Fruit fly (Drosophila melanogaster) whole organism, adult: ENCODE results near the gene CG42828.
A peak's percentile ranks its signal among the peaks of the same experiment; 100 is the strongest.

Experiments used
- CG11617 ChIP-seq: fragments of 200-800 bp; sonication (Bioruptor generic); optimal IDR thresholded peaks from 2 replicates; lab custom pipeline; 2017; ENCODE audit warnings: mild to moderate bottlenecking, missing biosample characterization, missing genetic modification reagents, missing genetic modification characterization
- CG12768 ChIP-seq: fragments of 200-800 bp; sonication (Bioruptor generic); optimal IDR thresholded peaks from 2 replicates; lab custom pipeline; 2017; ENCODE audit warnings: missing biosample characterization, missing genetic modification characterization, mild to moderate bottlenecking, moderate library complexity, missing genetic modification reagents
- CG14711 ChIP-seq: fragments of 200-800 bp; sonication (Bioruptor generic); optimal IDR thresholded peaks from 2 replicates; lab custom pipeline; 2018; ENCODE audit warnings: missing biosample characterization, mild to moderate bottlenecking, missing genetic modification characterization, moderate library complexity
- CG1620 ChIP-seq: fragments of 200-800 bp; sonication (Bioruptor generic); optimal IDR thresholded peaks from 2 replicates; lab custom pipeline; 2016; ENCODE audit warnings: missing biosample characterization, missing genetic modification characterization
- CG33017 ChIP-seq: fragments of 200-800 bp; sonication (Bioruptor generic); optimal IDR thresholded peaks from 2 replicates; lab custom pipeline; 2018; ENCODE audit warnings: missing biosample characterization, mild to moderate bottlenecking, missing genetic modification characterization, moderate library complexity
- CG5204 ChIP-seq: fragments of 200-800 bp; sonication (Bioruptor generic); optimal IDR thresholded peaks from 2 replicates; lab custom pipeline; 2016; ENCODE audit warnings: missing biosample characterization, missing genetic modification characterization
- CG7045 ChIP-seq: fragments of 200-800 bp; sonication (Bioruptor generic); optimal IDR thresholded peaks from 2 replicates; lab custom pipeline; 2017; ENCODE audit warnings: missing biosample characterization, mild to moderate bottlenecking, missing genetic modification characterization
- CG7101 ChIP-seq: fragments of 200-800 bp; sonication (Bioruptor generic); optimal IDR thresholded peaks from 2 replicates; lab custom pipeline; 2018; ENCODE audit warnings: missing biosample characterization, mild to moderate bottlenecking, missing genetic modification characterization, moderate library complexity
- Clk ChIP-seq: fragments of 200-800 bp; sonication (Bioruptor generic); optimal IDR thresholded peaks from 2 replicates; lab custom pipeline; 2017; ENCODE audit warnings: missing biosample characterization, missing genetic modification characterization
- Crg-1 ChIP-seq: fragments of 200-800 bp; sonication (Bioruptor generic); optimal IDR thresholded peaks from 2 replicates; lab custom pipeline; 2016; ENCODE audit warnings: missing biosample characterization, missing genetic modification characterization
- Hr96 ChIP-seq: fragments of 200-800 bp; sonication (Bioruptor generic); optimal IDR thresholded peaks from 2 replicates; lab custom pipeline; 2016; ENCODE audit warnings: missing biosample characterization, missing genetic modification characterization
- Mnt ChIP-seq: fragments of 200-800 bp; sonication (Bioruptor generic); optimal IDR thresholded peaks from 2 replicates; lab custom pipeline; 2016; ENCODE audit warnings: missing biosample characterization, mild to moderate bottlenecking, missing genetic modification characterization
- bab1 ChIP-seq: fragments of 200-800 bp; sonication (Bioruptor generic); optimal IDR thresholded peaks from 3 replicates; lab custom pipeline; 2019; ENCODE audit warnings: missing biosample characterization, mild to moderate bottlenecking, missing genetic modification characterization, moderate library complexity
- cic ChIP-seq: fragments of 200-800 bp; sonication (Bioruptor generic); optimal IDR thresholded peaks from 2 replicates; lab custom pipeline; 2017; ENCODE audit warnings: missing biosample characterization, mild to moderate bottlenecking, missing genetic modification characterization, moderate library complexity
- cnc ChIP-seq, 2 experiments: fragments of >200 bp; optimal IDR thresholded peaks; 2 replicates each; lab custom pipeline; 2017
- kay ChIP-seq: fragments of 200-800 bp; sonication (Bioruptor generic); peaks from one replicate; lab custom pipeline; 2016; ENCODE audit warnings: missing biosample characterization, missing genetic modification characterization, borderline replicate concordance
- ovo ChIP-seq: fragments of 200-800 bp; sonication (Bioruptor generic); optimal IDR thresholded peaks from 2 replicates; lab custom pipeline; 2016; ENCODE audit warnings: missing biosample characterization, missing genetic modification characterization
- pad ChIP-seq: fragments of 200-800 bp; sonication (Bioruptor generic); optimal IDR thresholded peaks from 3 replicates; lab custom pipeline; 2017; ENCODE audit warnings: missing biosample characterization, missing genetic modification characterization, mild to moderate bottlenecking, moderate library complexity, missing genetic modification reagents
- tj ChIP-seq: fragments of 200-800 bp; sonication (Bioruptor generic); optimal IDR thresholded peaks from 3 replicates; lab custom pipeline; 2017; ENCODE audit warnings: missing biosample characterization, mild to moderate bottlenecking, missing genetic modification characterization, moderate library complexity
- toe ChIP-seq: fragments of 200-800 bp; sonication (Bioruptor generic); optimal IDR thresholded peaks from 2 replicates; lab custom pipeline; 2016; ENCODE audit warnings: missing biosample characterization, missing genetic modification characterization

Gene CG42828

dm6 chr3R:23346893-23347396 is 26.6 kb upstream of the CG42828 start:
- TF ChIP-seq Mnt (GFP tag; lab: Kevin White, UChicago) = no peak
- no peak for TF ChIP-seq kay (GFP tag; lab: Kevin White, UChicago)
- no peak for TF ChIP-seq bab1 (GFP tag; lab: Kevin White, UChicago)
- TF ChIP-seq Clk = no peak
- no peak for TF ChIP-seq CG11617 (GFP tag; lab: Kevin White, UChicago)
- TF ChIP-seq cnc (optimal IDR thresholded peaks at IDR 0.05; lab: Kevin White, UChicago) = no peak
- no peak for TF ChIP-seq cic (GFP tag; lab: Kevin White, UChicago)
- no peak for TF ChIP-seq toe (GFP tag; lab: Kevin White, UChicago)
- TF ChIP-seq pad = no peak
- TF ChIP-seq Hr96 (GFP tag; lab: Kevin White, UChicago) = no peak
- TF ChIP-seq CG7045 (GFP tag; lab: Kevin White, UChicago) = no peak
- TF ChIP-seq Crg-1 = no peak
- TF ChIP-seq CG1620 (GFP tag; lab: Kevin White, UChicago) = no peak
- no peak for TF ChIP-seq CG14711 (tag; lab: Kevin White, UChicago)
- no peak for TF ChIP-seq CG33017 (tag; lab: Kevin White, UChicago)
- TF ChIP-seq CG12768 = no peak

- TF ChIP-seq kay (GFP tag; lab: Kevin White, UChicago) (no peak), CG12768 (no peak), pad (peak; percentile 30), CG7101 (tag; lab: Kevin White, UChicago) (peak; percentile 44), toe (GFP tag; lab: Kevin White, UChicago) (peak; percentile 22), CG33017 (tag; lab: Kevin White, UChicago) (peak; percentile 22), Crg-1 (peak; percentile 49), cnc (optimal IDR thresholded peaks at IDR 0.05; lab: Kevin White, UChicago) (no peak), ovo (GFP tag; lab: Kevin White, UChicago) (no peak), cic (GFP tag; lab: Kevin White, UChicago) (no peak), Clk (no peak), CG7045 (GFP tag; lab: Kevin White, UChicago) (no peak), CG1620 (GFP tag; lab: Kevin White, UChicago) (peak; percentile 44), CG5204 (GFP tag; lab: Kevin White, UChicago) (peak; percentile 20), CG11617 (GFP tag; lab: Kevin White, UChicago) (no peak), CG14711 (tag; lab: Kevin White, UChicago) (no peak), bab1 (GFP tag; lab: Kevin White, UChicago) (no peak), tj (GFP tag; lab: Kevin White, UChicago) (no peak), Mnt (GFP tag; lab: Kevin White, UChicago) (peak; percentile 30), Hr96 (GFP tag; lab: Kevin White, UChicago) (no peak)
These were observed 25.8 kb upstream of the CG42828 start, which contains the start of gene PolE1 for dm6 chr3R:23347432-23348305. Gene PolE1 (plus strand): TSS chr3R:23348128.

- TF ChIP-seq Mnt (GFP tag; lab: Kevin White, UChicago) (peak; percentile 13), cnc (optimal IDR thresholded peaks at IDR 0.05; lab: Kevin White, UChicago) (no peak), tj (GFP tag; lab: Kevin White, UChicago) (peak; percentile 14), cic (GFP tag; lab: Kevin White, UChicago) (no peak), CG14711 (tag; lab: Kevin White, UChicago) (peak; percentile 33), CG7045 (GFP tag; lab: Kevin White, UChicago) (peak; percentile 60), CG11617 (GFP tag; lab: Kevin White, UChicago) (no peak), Clk (no peak), CG7101 (tag; lab: Kevin White, UChicago) (peak; percentile 29), CG1620 (GFP tag; lab: Kevin White, UChicago) (no peak), CG33017 (tag; lab: Kevin White, UChicago) (peak; percentile 12), kay (GFP tag; lab: Kevin White, UChicago) (no peak), Hr96 (GFP tag; lab: Kevin White, UChicago) (peak; percentile 53), CG5204 (GFP tag; lab: Kevin White, UChicago) (no peak), Crg-1 (no peak), toe (GFP tag; lab: Kevin White, UChicago) (peak; percentile 88), CG12768 (peak; percentile 49), pad (peak; percentile 13), ovo (GFP tag; lab: Kevin White, UChicago) (peak; percentile 8), bab1 (GFP tag; lab: Kevin White, UChicago) (peak; percentile 51)
These were observed 17.4 kb upstream of the CG42828 start, which contains the start of the genes ATPsynCF6 and Sec13 for dm6 chr3R:23355829-23356738. Gene ATPsynCF6 (minus strand): TSS chr3R:23356064. Gene Sec13 (plus strand): TSS chr3R:23356278.

- peak; percentile 78 for TF ChIP-seq CG14711 (tag; lab: Kevin White, UChicago)
- peak; percentile 65 for TF ChIP-seq CG11617 (GFP tag; lab: Kevin White, UChicago)
- TF ChIP-seq bab1 (GFP tag; lab: Kevin White, UChicago) = no peak
- no peak for TF ChIP-seq cic (GFP tag; lab: Kevin White, UChicago)
- peak; percentile 76 for TF ChIP-seq CG7101 (tag; lab: Kevin White, UChicago)
- peak; percentile 40 for TF ChIP-seq CG12768
- TF ChIP-seq Hr96 (GFP tag; lab: Kevin White, UChicago) = no peak
- TF ChIP-seq CG7045 (GFP tag; lab: Kevin White, UChicago) = peak; percentile 63
- TF ChIP-seq pad = no peak
- TF ChIP-seq CG33017 (tag; lab: Kevin White, UChicago) = peak; percentile 81
These were observed 16.6 kb upstream of the CG42828 start for dm6 chr3R:23356920-23357386.
